Worm (Caenorhabditis elegans): Measurements from ENCODE around the gene rbm-34.

rbm-34 gene

ce11 chrIV:12086498-12086897 lies 1.3 kb downstream of the rbm-34 start (continued):
- peak; percentile 67 for TF ChIP-seq mep-1 (tag; optimal IDR thresholded peaks at IDR 0.05)
- peak; percentile 34 for TF ChIP-seq irx-1 (tag; optimal IDR thresholded peaks at IDR 0.05)
- 0 out of 2 replicates have a peak, but pooled peaks have one; percentile 21 for TF ChIP-seq grh-1 (GFP tag; IDR thresholded peaks at IDR 0.05)
- TF ChIP-seq ceh-82 (tag; optimal IDR thresholded peaks at IDR 0.05) = peak; percentile 36 to 68 (median 57)
- peak; percentile 80 for TF ChIP-seq snu-23 (GFP tag; optimal IDR thresholded peaks at IDR 0.05)

ce11 chrIV:12088898-12089297 lies 3.7 kb downstream of the rbm-34 start:
- TF ChIP-seq ztf-11 (tag; optimal IDR thresholded peaks at IDR 0.05) = no peak
- TF ChIP-seq ceh-82 (tag; optimal IDR thresholded peaks at IDR 0.05) = peak in 1 of 3 experiments; percentile 36
- no peak for TF ChIP-seq tlp-1 (tag; optimal IDR thresholded peaks at IDR 0.05)
- TF ChIP-seq ama-1 (optimal IDR thresholded peaks at IDR 0.05) = no peak
- peak; percentile 43 for TF ChIP-seq aly-2 (tag; optimal IDR thresholded peaks at IDR 0.05)
- TF ChIP-seq sptf-1 (tag; optimal IDR thresholded peaks at IDR 0.05) = no peak
- no peak for TF ChIP-seq nhr-12 (tag; optimal IDR thresholded peaks at IDR 0.05)
- TF ChIP-seq rnt-1 (tag; optimal IDR thresholded peaks at IDR 0.05) = peak; percentile 42
- peak; percentile 16 for TF ChIP-seq nhr-20 (tag; optimal IDR thresholded peaks at IDR 0.05)
- TF ChIP-seq fkh-8 (tag; optimal IDR thresholded peaks at IDR 0.05) = no peak
- TF ChIP-seq snpc-4 (tag; optimal IDR thresholded peaks at IDR 0.05) = no peak
- TF ChIP-seq lin-14 (GFP tag; optimal IDR thresholded peaks at IDR 0.05) = no peak
- TF ChIP-seq nhr-76 (tag; optimal IDR thresholded peaks at IDR 0.05) = no peak
- no peak for TF ChIP-seq irx-1 (tag; optimal IDR thresholded peaks at IDR 0.05)
- peak; percentile 43 for TF ChIP-seq nhr-71 (tag; optimal IDR thresholded peaks at IDR 0.05)
- peak; percentile 19 to 71 for TF ChIP-seq lsy-2 (tag; optimal IDR thresholded peaks at IDR 0.05)
- no peak for TF ChIP-seq skn-1 (tag; optimal IDR thresholded peaks at IDR 0.05)
- no peak for TF ChIP-seq nhr-237 (tag; optimal IDR thresholded peaks at IDR 0.05)
- peak; percentile 7 for TF ChIP-seq fos-1 (tag; optimal IDR thresholded peaks at IDR 0.05)
- no peak for TF ChIP-seq ceh-63 (GFP tag; optimal IDR thresholded peaks at IDR 0.05)
- TF ChIP-seq vab-15 (tag; optimal IDR thresholded peaks at IDR 0.05) = no peak
- peak; percentile 69 for TF ChIP-seq mep-1 (tag; optimal IDR thresholded peaks at IDR 0.05)
- TF ChIP-seq nhr-28 (tag; optimal IDR thresholded peaks at IDR 0.05) = no peak
- no peak for TF ChIP-seq unc-130 (tag; optimal IDR thresholded peaks at IDR 0.05)
- TF ChIP-seq sox-4 (tag; optimal IDR thresholded peaks at IDR 0.05) = no peak
- no peak for TF ChIP-seq hpl-2 (GFP tag; optimal IDR thresholded peaks at IDR 0.05)
- no peak for TF ChIP-seq pqm-1 (tag; optimal IDR thresholded peaks at IDR 0.05)
- TF ChIP-seq mef-2 (tag; optimal IDR thresholded peaks at IDR 0.05) = no peak
- no peak for TF ChIP-seq zip-4 (GFP tag; optimal IDR thresholded peaks at IDR 0.05)
- TF ChIP-seq lin-15B (tag; optimal IDR thresholded peaks at IDR 0.05) = peak; percentile 70
- TF ChIP-seq nhr-11 (tag; optimal IDR thresholded peaks at IDR 0.05) = no peak
- TF ChIP-seq efl-1 (optimal IDR thresholded peaks at IDR 0.05) = peak; percentile 43 to 61
- peak; percentile 42 to 84 for TF ChIP-seq efl-1 (GFP tag; optimal IDR thresholded peaks at IDR 0.05 in 1 of 2)
- TF ChIP-seq pag-3 (tag; optimal IDR thresholded peaks at IDR 0.05; ENCODE audit: borderline replicate concordance, insufficient read depth) = no peak
- no peak for TF ChIP-seq mdl-1 (tag; optimal IDR thresholded peaks at IDR 0.05)
- TF ChIP-seq dpl-1 (GFP tag; optimal IDR thresholded peaks at IDR 0.05) = peak in 1 of 3 experiments; percentile 55
- peak; percentile 49 to 70 for TF ChIP-seq lin-35 (GFP tag; optimal IDR thresholded peaks at IDR 0.05)
- no peak for TF ChIP-seq nhr-77 (tag; optimal IDR thresholded peaks at IDR 0.05)
- peak; percentile 96 for TF ChIP-seq blmp-1 (tag; optimal IDR thresholded peaks at IDR 0.05)
- no peak for TF ChIP-seq C34B4.2 (tag; optimal IDR thresholded peaks at IDR 0.05)
- TF ChIP-seq zag-1 (tag; optimal IDR thresholded peaks at IDR 0.05) = no peak
- no peak for TF ChIP-seq lin-39 (tag; optimal IDR thresholded peaks at IDR 0.05)
- TF ChIP-seq isw-1 (GFP tag; IDR thresholded peaks at IDR 0.05) = no peak
- peak; percentile 21 for TF ChIP-seq nhr-47 (tag; optimal IDR thresholded peaks at IDR 0.05)
- peak; percentile 34 for TF ChIP-seq snu-23 (GFP tag; optimal IDR thresholded peaks at IDR 0.05)
- no peak for TF ChIP-seq C04F5.9 (tag; optimal IDR thresholded peaks at IDR 0.05)
- no peak for TF ChIP-seq tbx-2 (tag; optimal IDR thresholded peaks at IDR 0.05)
- TF ChIP-seq lin-13 (GFP tag; optimal IDR thresholded peaks at IDR 0.05) = no peak
- peak; percentile 27 for TF ChIP-seq C16A3.4 (tag; optimal IDR thresholded peaks at IDR 0.05)
- no peak for TF ChIP-seq hlh-4 (tag; optimal IDR thresholded peaks at IDR 0.05)

Data from whole organism, L1 larva.